Worm (Caenorhabditis elegans) whole organism, L2 larva: Measurements from ENCODE around the gene Y53C12A.3.

Source experiments
- C34F6.9 ChIP-seq: fragments of 150-350 bp; optimal IDR thresholded peaks from 2 replicates; lab custom pipeline; 2014; ENCODE audit warnings: missing biosample characterization, missing genetic modification characterization
- F13H6.1 ChIP-seq: sonication (generic microtip); optimal IDR thresholded peaks from 2 replicates; lab custom pipeline; 2016; ENCODE audit warnings: missing genetic modification characterization, missing compliant biosample characterization
- R02D3.7 ChIP-seq: fragments of 150-350 bp; optimal IDR thresholded peaks from 2 replicates; lab custom pipeline; 2014; ENCODE audit warnings: missing biosample characterization, missing genetic modification characterization
- Y55F3AM.14 ChIP-seq: fragments of 200-800 bp; sonication (Bioruptor generic); optimal IDR thresholded peaks from 2 replicates; lab custom pipeline; 2018; ENCODE audit warnings: mild to moderate bottlenecking, missing genetic modification characterization, missing compliant biosample characterization
- ZK546.5 ChIP-seq: sonication (generic microtip); optimal IDR thresholded peaks from 2 replicates; lab custom pipeline; 2017; ENCODE audit warnings: missing biosample characterization, missing genetic modification characterization
- alr-1 ChIP-seq: fragments of 150-350 bp; optimal IDR thresholded peaks from 2 replicates; lab custom pipeline; 2014; ENCODE audit warnings: missing biosample characterization, missing genetic modification characterization
- aly-2 ChIP-seq: fragments of 150-350 bp; optimal IDR thresholded peaks from 2 replicates; lab custom pipeline; 2014; ENCODE audit warnings: missing biosample characterization, missing genetic modification characterization
- ama-1 ChIP-seq: fragments of 150-350 bp; optimal IDR thresholded peaks from 2 replicates; lab custom pipeline; 2018; ENCODE audit warnings: inconsistent platforms
- blmp-1 ChIP-seq: sonication (generic microtip); optimal IDR thresholded peaks from 2 replicates; lab custom pipeline; 2017; ENCODE audit warnings: missing genetic modification characterization, mild to moderate bottlenecking, missing compliant biosample characterization, antibody characterized with exemption, moderate library complexity; ENCODE audit not compliant: insufficient read depth
- ceh-16 ChIP-seq: fragments of 150-350 bp; optimal IDR thresholded peaks from 2 replicates; lab custom pipeline; 2014; ENCODE audit warnings: missing biosample characterization, missing genetic modification characterization
- ceh-82 ChIP-seq: fragments of 150-350 bp; optimal IDR thresholded peaks from 2 replicates; lab custom pipeline; 2014; ENCODE audit warnings: missing biosample characterization, missing genetic modification characterization
- crh-2 ChIP-seq: sonication (generic microtip); optimal IDR thresholded peaks from 2 replicates; lab custom pipeline; 2017; ENCODE audit warnings: missing biosample characterization, missing genetic modification characterization
- dmd-4 ChIP-seq: sonication (generic microtip); optimal IDR thresholded peaks from 2 replicates; lab custom pipeline; 2017; ENCODE audit warnings: missing biosample characterization, missing genetic modification characterization
- egl-27 ChIP-seq: sonication (generic microtip); optimal IDR thresholded peaks from 3 replicates; lab custom pipeline; 2017; ENCODE audit warnings: missing biosample characterization, missing genetic modification reagents, missing genetic modification characterization
- elt-1 ChIP-seq: fragments of 150-350 bp; optimal IDR thresholded peaks from 2 replicates; lab custom pipeline; 2014; ENCODE audit warnings: missing biosample characterization, missing genetic modification characterization
- elt-3 ChIP-seq: sonication (generic microtip); optimal IDR thresholded peaks from 2 replicates; lab custom pipeline; 2017; ENCODE audit warnings: missing biosample characterization, missing genetic modification characterization
- fos-1 ChIP-seq: fragments of 150-350 bp; optimal IDR thresholded peaks from 2 replicates; lab custom pipeline; 2014; ENCODE audit warnings: missing biosample characterization, missing genetic modification characterization
- gmeb-1 ChIP-seq: fragments of 150-350 bp; optimal IDR thresholded peaks from 2 replicates; lab custom pipeline; 2014; ENCODE audit warnings: missing biosample characterization, missing genetic modification characterization
- lin-11 ChIP-seq: fragments of 150-350 bp; sonication (generic microtip); optimal IDR thresholded peaks from 2 replicates; lab custom pipeline; 2014; ENCODE audit warnings: missing biosample characterization, missing genetic modification characterization, inconsistent platforms, mixed read lengths
- lin-13 ChIP-seq: fragments of 150-350 bp; optimal IDR thresholded peaks from 2 replicates; lab custom pipeline; 2014; ENCODE audit warnings: missing biosample characterization, missing genetic modification reagents, missing genetic modification characterization
- lin-39 ChIP-seq: fragments of 150-350 bp; optimal IDR thresholded peaks from 2 replicates; lab custom pipeline; 2014; ENCODE audit warnings: missing biosample characterization, missing genetic modification reagents, missing genetic modification characterization
- lsy-2 ChIP-seq, 2 experiments: fragments of 150-350 bp in 1 of 2; sonication (generic microtip) in 1 of 2; optimal IDR thresholded peaks; 2 replicates each; lab custom pipeline; 2014 to 2017; ENCODE audit warnings: missing biosample characterization in 2 of 2, missing genetic modification characterization in 2 of 2
- mab-5 ChIP-seq: fragments of 150-350 bp; optimal IDR thresholded peaks from 2 replicates; lab custom pipeline; 2014; ENCODE audit warnings: missing biosample characterization, missing genetic modification characterization
- mbf-1 ChIP-seq: sonication (generic microtip); optimal IDR thresholded peaks from 2 replicates; lab custom pipeline; 2017; ENCODE audit warnings: missing biosample characterization, missing genetic modification characterization
- mdl-1 ChIP-seq, 2 experiments: fragments of 150-350 bp in 1 of 2; sonication (generic microtip) in 1 of 2; optimal IDR thresholded peaks; 2 replicates each; lab custom pipeline; 2017; ENCODE audit warnings: missing biosample characterization in 2 of 2, missing genetic modification characterization in 2 of 2
- nhr-10 ChIP-seq: sonication (generic microtip); optimal IDR thresholded peaks from 2 replicates; lab custom pipeline; 2017; ENCODE audit warnings: missing biosample characterization, missing genetic modification characterization
- nhr-11 ChIP-seq: fragments of 150-350 bp; optimal IDR thresholded peaks from 2 replicates; lab custom pipeline; 2014; ENCODE audit warnings: missing biosample characterization, missing genetic modification characterization
- nhr-12 ChIP-seq: fragments of 150-350 bp; optimal IDR thresholded peaks from 2 replicates; lab custom pipeline; 2014; ENCODE audit warnings: missing biosample characterization, missing genetic modification characterization
- nhr-129 ChIP-seq: fragments of 150-350 bp; optimal IDR thresholded peaks from 2 replicates; lab custom pipeline; 2014; ENCODE audit warnings: missing biosample characterization, missing genetic modification characterization
- nhr-21 ChIP-seq: fragments of 150-350 bp; optimal IDR thresholded peaks from 2 replicates; lab custom pipeline; 2014; ENCODE audit warnings: missing biosample characterization, missing genetic modification characterization
- nhr-23 ChIP-seq: fragments of 150-350 bp; optimal IDR thresholded peaks from 2 replicates; lab custom pipeline; 2014; ENCODE audit warnings: missing biosample characterization, missing genetic modification reagents, missing genetic modification characterization
- nhr-237 ChIP-seq: fragments of 150-350 bp; optimal IDR thresholded peaks from 2 replicates; lab custom pipeline; 2014; ENCODE audit warnings: missing biosample characterization, missing genetic modification characterization
- nhr-25 ChIP-seq: fragments of 150-350 bp; sonication (generic microtip); optimal IDR thresholded peaks from 3 replicates; lab custom pipeline; 2014; ENCODE audit warnings: missing biosample characterization, missing genetic modification characterization
- nhr-6 ChIP-seq: fragments of 150-350 bp; optimal IDR thresholded peaks from 2 replicates; lab custom pipeline; 2014; ENCODE audit warnings: missing biosample characterization, missing genetic modification characterization
- nhr-77 ChIP-seq: fragments of 150-350 bp; optimal IDR thresholded peaks from 2 replicates; lab custom pipeline; 2014; ENCODE audit warnings: missing biosample characterization, missing genetic modification characterization
- peb-1 ChIP-seq: fragments of 150-350 bp; optimal IDR thresholded peaks from 2 replicates; lab custom pipeline; 2014; ENCODE audit warnings: missing biosample characterization, missing genetic modification characterization
- sem-4 ChIP-seq: fragments of 150-350 bp; optimal IDR thresholded peaks from 2 replicates; lab custom pipeline; 2014; ENCODE audit warnings: missing biosample characterization, missing genetic modification reagents, missing genetic modification characterization
- skn-1 ChIP-seq: sonication (generic microtip); optimal IDR thresholded peaks from 2 replicates; lab custom pipeline; 2017; ENCODE audit warnings: missing biosample characterization, missing genetic modification characterization
- sma-3 ChIP-seq: sonication (generic microtip); optimal IDR thresholded peaks from 2 replicates; lab custom pipeline; 2016; ENCODE audit warnings: missing genetic modification reagents, missing genetic modification characterization, missing compliant biosample characterization
- sma-9 ChIP-seq, 2 experiments: fragments of 150-350 bp in 1 of 2; sonication (generic microtip) in 1 of 2; optimal IDR thresholded peaks; 2 replicates each; lab custom pipeline; 2014 to 2016; ENCODE audit warnings: missing genetic modification characterization in 2 of 2, mild to moderate bottlenecking in 1 of 2, missing biosample characterization in 1 of 2, missing compliant biosample characterization in 1 of 2, missing genetic modification reagents in 1 of 2, moderate library complexity in 1 of 2
- snpc-4 ChIP-seq: fragments of 150-350 bp; optimal IDR thresholded peaks from 2 replicates; lab custom pipeline; 2014; ENCODE audit warnings: missing biosample characterization, missing genetic modification characterization
- unc-39 ChIP-seq: fragments of 150-350 bp; optimal IDR thresholded peaks from 2 replicates; lab custom pipeline; 2014; ENCODE audit warnings: missing biosample characterization, missing genetic modification characterization
- unc-55 ChIP-seq: fragments of 150-350 bp; sonication (generic microtip); optimal IDR thresholded peaks from 3 replicates; lab custom pipeline; 2014; ENCODE audit warnings: missing biosample characterization, missing genetic modification reagents, missing genetic modification characterization
- unc-62 ChIP-seq: fragments of 150-350 bp; optimal IDR thresholded peaks from 2 replicates; lab custom pipeline; 2014; ENCODE audit warnings: missing biosample characterization, missing genetic modification reagents, missing genetic modification characterization
- zag-1 ChIP-seq: fragments of 150-350 bp; optimal IDR thresholded peaks from 2 replicates; lab custom pipeline; 2014; ENCODE audit warnings: missing biosample characterization, missing genetic modification characterization
- ztf-1 ChIP-seq: fragments of 200-800 bp; sonication (Bioruptor generic); conservative IDR thresholded peaks from 2 replicates; pipeline ENCODE4 v1.3.6; 2022; ENCODE audit warnings: missing genetic modification characterization, missing compliant biosample characterization
- ztf-11 ChIP-seq: sonication (generic microtip); optimal IDR thresholded peaks from 2 replicates; lab custom pipeline; 2017; ENCODE audit warnings: missing biosample characterization, missing genetic modification characterization
- ztf-4 ChIP-seq: fragments of 150-350 bp; optimal IDR thresholded peaks from 2 replicates; lab custom pipeline; 2014; ENCODE audit warnings: missing biosample characterization, missing genetic modification characterization

Gene Y53C12A.3

DNA sequence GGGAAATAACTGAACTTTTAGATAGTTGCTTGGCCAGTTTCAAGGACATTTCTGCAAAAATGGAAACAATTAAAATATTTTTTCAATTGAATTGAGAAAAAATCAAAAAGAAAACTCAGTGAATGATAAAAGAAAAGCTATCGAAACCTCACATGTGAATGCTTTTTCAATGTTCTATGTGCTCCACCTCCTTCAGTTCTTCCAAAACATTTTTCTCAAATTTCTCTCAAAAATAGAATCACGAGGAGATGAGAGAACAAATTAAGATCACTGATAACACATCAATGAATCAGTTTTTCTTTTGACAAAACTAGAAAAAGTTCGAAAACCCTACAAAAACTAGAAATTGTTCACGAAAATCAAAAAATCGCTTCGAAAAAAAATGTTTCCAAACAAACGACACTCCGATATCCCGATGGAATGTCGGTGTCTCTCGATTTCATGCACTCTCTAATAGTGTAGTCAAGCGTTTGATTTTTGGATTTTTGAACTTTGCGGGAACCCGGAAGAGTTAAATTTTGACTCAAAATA lies 19.3 kb downstream of the Y53C12A.3 start, which contains the start of gene ZK1320.9:
TSS of gene ZK1320.9 (minus strand) at position 51 of the 531 bp plus-strand sequence.
- TF ChIP-seq sma-9 (GFP tag; optimal IDR thresholded peaks at IDR 0.05; lab: Kevin White, UChicago), result peak; percentile 33
- TF ChIP-seq sma-9 (tag; optimal IDR thresholded peaks at IDR 0.05; lab: Kevin White, UChicago), result no peak
- TF ChIP-seq mab-5 (tag; lab: Kevin White, UChicago), result no peak
- no peak for TF ChIP-seq nhr-6 (tag; lab: Kevin White, UChicago)
- no peak for TF ChIP-seq skn-1 (tag; lab: Kevin White, UChicago)
- no peak for TF ChIP-seq Y55F3AM.14 (GFP tag; lab: Kevin White, UChicago)
- TF ChIP-seq ama-1 (lab: Kevin White, UChicago), result no peak
- no peak for TF ChIP-seq ztf-4 (tag; lab: Kevin White, UChicago)
- peak; percentile 34 for TF ChIP-seq nhr-129
- no peak for TF ChIP-seq ceh-82 (tag; lab: Kevin White, UChicago)
- TF ChIP-seq nhr-25 (tag; lab: Kevin White, UChicago), result no peak
- no peak for TF ChIP-seq nhr-21 (tag; lab: Kevin White, UChicago)
- TF ChIP-seq C34F6.9, result peak; percentile 19
- no peak for TF ChIP-seq nhr-10 (tag; lab: Kevin White, UChicago)
- no peak for TF ChIP-seq alr-1
- no peak for TF ChIP-seq egl-27
- TF ChIP-seq aly-2 (tag; lab: Kevin White, UChicago), result no peak
- peak; percentile 25 for TF ChIP-seq unc-55 (GFP tag; lab: Kevin White, UChicago)
- no peak for TF ChIP-seq unc-62 (GFP tag; lab: Kevin White, UChicago)
- no peak for TF ChIP-seq zag-1 (tag; lab: Kevin White, UChicago)
- TF ChIP-seq lin-39 (tag; lab: Kevin White, UChicago), result no peak
- TF ChIP-seq fos-1, result peak; percentile 47
- no peak for TF ChIP-seq nhr-237 (tag; lab: Kevin White, UChicago)
- no peak for TF ChIP-seq lin-11
- no peak for TF ChIP-seq ceh-16 (tag; lab: Kevin White, UChicago)
- TF ChIP-seq dmd-4 (tag; lab: Kevin White, UChicago), result no peak
- no peak for TF ChIP-seq R02D3.7
- TF ChIP-seq crh-2 (tag; lab: Kevin White, UChicago), result peak; percentile 8
- TF ChIP-seq sem-4 (tag; lab: Kevin White, UChicago), result no peak
- no peak for TF ChIP-seq unc-39 (tag; lab: Kevin White, UChicago)
- TF ChIP-seq elt-3 (tag; lab: Kevin White, UChicago), result no peak
- TF ChIP-seq snpc-4 (tag; lab: Kevin White, UChicago), result no peak
- no peak for TF ChIP-seq nhr-11 (tag; lab: Kevin White, UChicago)
- no peak for TF ChIP-seq ztf-11
- TF ChIP-seq mbf-1 (tag; lab: Kevin White, UChicago), result no peak
- TF ChIP-seq sma-3, result no peak
- TF ChIP-seq peb-1, result no peak
- TF ChIP-seq mdl-1 (tag; optimal IDR thresholded peaks at IDR 0.05; lab: Kevin White, UChicago), result no peak
- no peak for TF ChIP-seq ztf-1
- no peak for TF ChIP-seq ZK546.5 (tag; lab: Kevin White, UChicago)
- peak in 1 of 2 experiments; percentile 46 for TF ChIP-seq lsy-2 (tag; optimal IDR thresholded peaks at IDR 0.05; lab: Kevin White, UChicago)
- peak; percentile 28 for TF ChIP-seq gmeb-1
- no peak for TF ChIP-seq nhr-12
- TF ChIP-seq nhr-23, result no peak
- no peak for TF ChIP-seq F13H6.1 (tag; lab: Kevin White, UChicago)
- no peak for TF ChIP-seq lin-13
- no peak for TF ChIP-seq blmp-1
- TF ChIP-seq elt-1 (tag; lab: Kevin White, UChicago), result no peak
- TF ChIP-seq nhr-77 (tag; lab: Kevin White, UChicago), result no peak
